Fruit fly (Drosophila melanogaster): ENCODE results near the gene LysX.
A peak's percentile ranks its signal among the peaks of the same experiment; 100 is the strongest.

Gene LysX

dm6 chr3L:1165808-1166207, 29.3 kb downstream of the LysX start:
- no peak for TF ChIP-seq kah (GFP tag; optimal IDR thresholded peaks at IDR 0.05)
- TF ChIP-seq CrebB (tag; optimal IDR thresholded peaks at IDR 0.05) = no peak
- 0 out of 3 replicates have a peak, but pooled peaks have one; percentile 6 for TF ChIP-seq Mrtf (GFP tag; IDR thresholded peaks at IDR 0.05)
- no peak for TF ChIP-seq CG17912 (GFP tag; optimal IDR thresholded peaks at IDR 0.05)
- TF ChIP-seq kay (GFP tag; optimal IDR thresholded peaks at IDR 0.05) = no peak
- no peak for TF ChIP-seq Six4 (GFP tag; optimal IDR thresholded peaks at IDR 0.05)
- peak; percentile 92 for TF ChIP-seq CG8388 (GFP tag; optimal IDR thresholded peaks at IDR 0.05)
- 0 out of 3 replicates have a peak, but pooled peaks have one; percentile 30 for TF ChIP-seq ken (GFP tag; IDR thresholded peaks at IDR 0.05)
- 0 out of 3 replicates have a peak, but pooled peaks have one; percentile 30 for TF ChIP-seq dysf (GFP tag; IDR thresholded peaks at IDR 0.05)
- peak; percentile 20 for TF ChIP-seq pnt (GFP tag; optimal IDR thresholded peaks at IDR 0.05)
- no peak for TF ChIP-seq Dad (GFP tag; optimal IDR thresholded peaks at IDR 0.05)
- no peak for TF ChIP-seq fd3F (GFP tag; optimal IDR thresholded peaks at IDR 0.05)
- TF ChIP-seq toy (GFP tag; IDR thresholded peaks at IDR 0.05) = no peak
- no peak for TF ChIP-seq unc-4 (GFP tag; IDR thresholded peaks at IDR 0.05; ENCODE audit: partially characterized antibody)
- no peak for TF ChIP-seq Ada2b (GFP tag; IDR thresholded peaks at IDR 0.05)
- TF ChIP-seq peb (GFP tag; IDR thresholded peaks at IDR 0.05) = no peak
- TF ChIP-seq sens (GFP tag) = no peak
- TF ChIP-seq sug (tag; optimal IDR thresholded peaks at IDR 0.05) = no peak
- no peak for TF ChIP-seq CG15073 (GFP tag; optimal IDR thresholded peaks at IDR 0.05)
- no peak for TF ChIP-seq prd (optimal IDR thresholded peaks at IDR 0.05)
- peak; percentile 10; the same call in 1 of the 3 replicates for TF ChIP-seq prd (GFP tag; IDR thresholded peaks at IDR 0.05)
- TF ChIP-seq wdn (GFP tag; IDR thresholded peaks at IDR 0.05) = no peak
- TF ChIP-seq knrl (GFP tag; IDR thresholded peaks at IDR 0.05; ENCODE audit: partially characterized antibody) = 0 out of 3 replicates have a peak, but pooled peaks have one; percentile 13
- no peak; the same call in 1 of the 2 replicates for TF ChIP-seq Xrp1 (GFP tag; IDR thresholded peaks at IDR 0.05)
- TF ChIP-seq zf30C (GFP tag; optimal IDR thresholded peaks at IDR 0.05) = peak; percentile 71
- no peak for TF ChIP-seq CG2678 (tag; optimal IDR thresholded peaks at IDR 0.05)
- no peak for TF ChIP-seq tio (GFP tag; optimal IDR thresholded peaks at IDR 0.05)
- TF ChIP-seq gt (GFP tag; IDR thresholded peaks at IDR 0.05) = no peak
- no peak for TF ChIP-seq h (optimal IDR thresholded peaks at IDR 0.05)
- peak; percentile 21 for TF ChIP-seq CG1603 (tag; optimal IDR thresholded peaks at IDR 0.05)
- no peak for TF ChIP-seq yki (optimal IDR thresholded peaks at IDR 0.05)
- TF ChIP-seq sd (tag; optimal IDR thresholded peaks at IDR 0.05) = no peak
- TF ChIP-seq phol (tag; optimal IDR thresholded peaks at IDR 0.05) = no peak
- TF ChIP-seq C15 (GFP tag; IDR thresholded peaks at IDR 0.05) = no peak
- no peak for TF ChIP-seq CG18599 (GFP tag; optimal IDR thresholded peaks at IDR 0.05)
- TF ChIP-seq CG30403 (GFP tag; optimal IDR thresholded peaks at IDR 0.05) = no peak
- TF ChIP-seq btn (GFP tag; optimal IDR thresholded peaks at IDR 0.05) = no peak
- TF ChIP-seq ci (GFP tag; IDR thresholded peaks at IDR 0.05) = no peak
- no peak for TF ChIP-seq pita (GFP tag; optimal IDR thresholded peaks at IDR 0.05)
- no peak for TF ChIP-seq bab2 (GFP tag; optimal IDR thresholded peaks at IDR 0.05)
- TF ChIP-seq unpg (GFP tag; optimal IDR thresholded peaks at IDR 0.05) = peak; percentile 0
- TF ChIP-seq gem (tag; optimal IDR thresholded peaks at IDR 0.05) = peak; percentile 21
- TF ChIP-seq jing (GFP tag; optimal IDR thresholded peaks at IDR 0.05) = no peak
- TF ChIP-seq Drgx (GFP tag; IDR thresholded peaks at IDR 0.05) = peak; percentile 52
